Worm (Caenorhabditis elegans): ENCODE measurements around the gene clec-52.

ce11 chrIV:8163687-8164086, 4.9 kb downstream of the clec-52 start, which contains the start of gene clec-51:
- no peak for TF ChIP-seq him-1 (tag; optimal IDR thresholded peaks at IDR 0.05)
- no peak for TF ChIP-seq dao-5 (tag; optimal IDR thresholded peaks at IDR 0.05)
- no peak for TF ChIP-seq W03F9.2 (tag; optimal IDR thresholded peaks at IDR 0.05)

All from whole organism, L4/young adult.